Fruit fly (Drosophila melanogaster) whole organism, adult: ENCODE measurements around the gene MESR6.

Experiments used
- CG11617 ChIP-seq: fragments of 200-800 bp; sonication (Bioruptor generic); optimal IDR thresholded peaks from 2 replicates; lab custom pipeline; 2017; ENCODE audit warnings: mild to moderate bottlenecking, missing biosample characterization, missing genetic modification reagents, missing genetic modification characterization
- CG12768 ChIP-seq: fragments of 200-800 bp; sonication (Bioruptor generic); optimal IDR thresholded peaks from 2 replicates; lab custom pipeline; 2017; ENCODE audit warnings: missing biosample characterization, missing genetic modification characterization, mild to moderate bottlenecking, moderate library complexity, missing genetic modification reagents
- Crg-1 ChIP-seq: fragments of 200-800 bp; sonication (Bioruptor generic); optimal IDR thresholded peaks from 2 replicates; lab custom pipeline; 2016; ENCODE audit warnings: missing biosample characterization, missing genetic modification characterization
- Mnt ChIP-seq: fragments of 200-800 bp; sonication (Bioruptor generic); optimal IDR thresholded peaks from 2 replicates; lab custom pipeline; 2016; ENCODE audit warnings: missing biosample characterization, mild to moderate bottlenecking, missing genetic modification characterization
- bab1 ChIP-seq: fragments of 200-800 bp; sonication (Bioruptor generic); optimal IDR thresholded peaks from 3 replicates; lab custom pipeline; 2019; ENCODE audit warnings: missing biosample characterization, mild to moderate bottlenecking, missing genetic modification characterization, moderate library complexity
- kay ChIP-seq: fragments of 200-800 bp; sonication (Bioruptor generic); peaks from one replicate; lab custom pipeline; 2016; ENCODE audit warnings: missing biosample characterization, missing genetic modification characterization, borderline replicate concordance
- tj ChIP-seq: fragments of 200-800 bp; sonication (Bioruptor generic); optimal IDR thresholded peaks from 3 replicates; lab custom pipeline; 2017; ENCODE audit warnings: missing biosample characterization, mild to moderate bottlenecking, missing genetic modification characterization, moderate library complexity

dm6 chr3L:19086364-19087200 is 5.9 kb upstream of the MESR6 start, which contains the start of gene Mkp3:
- TF ChIP-seq CG11617 (GFP tag; lab: Kevin White, UChicago): peak; percentile 96
- TF ChIP-seq Crg-1 (GFP tag; lab: Kevin White, UChicago): peak; percentile 71
- TF ChIP-seq Mnt (GFP tag; lab: Kevin White, UChicago): peak; percentile 40
- peak; percentile 96 for TF ChIP-seq CG12768 (GFP tag; lab: Kevin White, UChicago)
- peak; percentile 86 for TF ChIP-seq bab1 (GFP tag; lab: Kevin White, UChicago)
- TF ChIP-seq kay (GFP tag; lab: Kevin White, UChicago): peak; percentile 97
- TF ChIP-seq tj (GFP tag; lab: Kevin White, UChicago): peak; percentile 70
